Worm (Caenorhabditis elegans): ENCODE data around the gene F21D9.1.

ce11 chrV:19297510-19297909, 33.3 kb downstream of the F21D9.1 start, which contains the start of gene fbxb-60:
- TF ChIP-seq dao-5 (tag; optimal IDR thresholded peaks at IDR 0.05) (no peak), him-1 (tag; optimal IDR thresholded peaks at IDR 0.05) (no peak), W03F9.2 (tag; optimal IDR thresholded peaks at IDR 0.05) (no peak)

Measured in whole organism, L4/young adult.